Fruit fly (Drosophila melanogaster): ENCODE results near the gene Snapin.

Snapin gene

dm6 chr2L:2771676-2772075, 12.2 kb upstream of the Snapin start, which contains the start of gene CG15399:
Gene CG15399 (minus strand): TSS chr2L:2771776.
- TF ChIP-seq br (GFP tag; optimal IDR thresholded peaks at IDR 0.05) (no peak), CG9705 (GFP tag; optimal IDR thresholded peaks at IDR 0.05) (no peak), Mio (GFP tag; optimal IDR thresholded peaks at IDR 0.05) (no peak), HLH106 (tag; optimal IDR thresholded peaks at IDR 0.05) (no peak), Rel (GFP tag; optimal IDR thresholded peaks at IDR 0.05) (no peak), Rel (tag; optimal IDR thresholded peaks at IDR 0.05) (no peak), Hr78 (GFP tag; optimal IDR thresholded peaks at IDR 0.05) (no peak), pan (optimal IDR thresholded peaks at IDR 0.05) (no peak), Vsx2 (GFP tag; optimal IDR thresholded peaks at IDR 0.05; ENCODE audit: partially characterized antibody) (no peak), sage (GFP tag; optimal IDR thresholded peaks at IDR 0.05) (no peak)

DNA sequence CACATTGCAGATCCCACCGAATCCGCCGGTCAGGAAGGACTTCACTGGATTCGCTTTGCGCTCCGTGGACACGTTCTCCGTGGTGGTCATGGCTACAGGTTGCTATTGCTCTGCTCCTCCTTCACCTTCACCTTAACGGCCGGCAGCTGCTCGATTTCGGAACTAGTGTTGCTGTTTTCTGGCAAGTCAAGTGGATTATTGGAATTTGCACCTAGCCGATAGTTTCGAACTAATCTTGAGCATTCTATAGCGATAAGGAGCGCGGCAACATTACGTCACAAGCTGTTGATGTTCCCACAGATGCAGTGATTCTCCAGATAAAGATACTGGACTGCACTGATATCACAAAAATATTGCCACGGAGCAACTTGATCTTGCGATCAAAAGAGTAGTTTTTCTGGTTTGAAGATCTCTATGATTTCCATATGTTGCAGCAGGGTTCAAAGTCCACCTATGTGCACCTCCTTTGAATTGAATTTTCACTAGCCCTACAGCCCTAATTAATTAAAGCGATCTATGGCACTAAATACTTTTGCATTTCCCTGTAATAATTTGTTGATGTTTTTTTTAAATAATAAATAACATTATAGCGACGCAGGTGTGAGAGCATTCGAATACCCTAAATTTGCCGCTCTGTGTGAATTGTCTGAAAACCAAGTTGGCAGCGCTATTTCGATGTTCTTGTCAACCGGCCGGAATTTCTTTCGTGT, 10.2 kb upstream of the Snapin start, which contains the start of the genes colt and HINT1:
Gene colt, minus strand, starts transcription at position 594 of the 710 bp plus-strand sequence.
Gene HINT1, plus strand, starts transcription at position 660 of the 710 bp plus-strand sequence.
- peak; percentile 94 for TF ChIP-seq Hnf4 (GFP tag; optimal IDR thresholded peaks at IDR 0.05)
- TF ChIP-seq dsf (GFP tag; optimal IDR thresholded peaks at IDR 0.05; ENCODE audit: borderline replicate concordance): no peak
- TF ChIP-seq CG9705 (GFP tag; optimal IDR thresholded peaks at IDR 0.05): no peak
- TF ChIP-seq tai (GFP tag; optimal IDR thresholded peaks at IDR 0.05): no peak
- no peak for TF ChIP-seq ey (GFP tag; optimal IDR thresholded peaks at IDR 0.05)
- TF ChIP-seq OdsH (GFP tag; optimal IDR thresholded peaks at IDR 0.05): no peak
- TF ChIP-seq Abd-B (GFP tag; optimal IDR thresholded peaks at IDR 0.05): no peak
- no peak for TF ChIP-seq brk (GFP tag; optimal IDR thresholded peaks at IDR 0.05)
- TF ChIP-seq Dfd (GFP tag; optimal IDR thresholded peaks at IDR 0.05): no peak
- peak; percentile 57 for TF ChIP-seq Sp1 (GFP tag; optimal IDR thresholded peaks at IDR 0.05)
- TF ChIP-seq foxo (GFP tag; optimal IDR thresholded peaks at IDR 0.05): no peak
- TF ChIP-seq lola (GFP tag; optimal IDR thresholded peaks at IDR 0.05): no peak
- no peak for TF ChIP-seq Rel (GFP tag; optimal IDR thresholded peaks at IDR 0.05)
- TF ChIP-seq Rel (tag; optimal IDR thresholded peaks at IDR 0.05): peak; percentile 53
- no peak for TF ChIP-seq Hr83 (GFP tag; optimal IDR thresholded peaks at IDR 0.05; ENCODE audit: poor library complexity, severe bottlenecking)
- TF ChIP-seq br (GFP tag; optimal IDR thresholded peaks at IDR 0.05): peak; percentile 33
- TF ChIP-seq h (GFP tag; optimal IDR thresholded peaks at IDR 0.05): peak; percentile 12
- TF ChIP-seq psq (GFP tag; optimal IDR thresholded peaks at IDR 0.05): no peak
- TF ChIP-seq sage (GFP tag; optimal IDR thresholded peaks at IDR 0.05): no peak
- TF ChIP-seq CG32264 (GFP tag; optimal IDR thresholded peaks at IDR 0.05): no peak
- TF ChIP-seq HLH106 (tag; optimal IDR thresholded peaks at IDR 0.05): peak; percentile 4

DNA sequence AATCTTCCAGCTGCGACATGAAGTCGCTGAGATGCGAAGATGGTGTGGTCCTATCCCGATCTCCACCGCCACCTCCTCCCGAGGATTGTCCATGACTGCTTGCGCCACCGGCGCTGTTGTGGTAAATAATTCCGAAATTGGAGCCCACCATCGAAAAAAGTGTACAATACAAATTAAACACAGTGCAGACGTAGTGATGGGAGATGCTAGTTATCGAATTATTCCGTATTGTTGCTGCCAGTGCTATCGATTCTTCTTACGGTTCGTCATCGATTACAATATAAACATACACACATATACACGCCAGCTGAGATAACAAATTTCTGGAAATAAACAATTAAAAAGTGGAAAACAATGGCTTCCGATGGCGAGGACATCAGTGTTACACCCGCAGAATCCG, 8.2 kb upstream of the Snapin start, which contains the start of the genes Taf10b and Taf10:
Gene Taf10b, minus strand, starts transcription at position 219 of the 400 bp plus-strand sequence.
Gene Taf10, plus strand, starts transcription at position 264 of the 400 bp plus-strand sequence.
- TF ChIP-seq sv (GFP tag; optimal IDR thresholded peaks at IDR 0.05) (no peak), jim (GFP tag; optimal IDR thresholded peaks at IDR 0.05) (no peak), dmrt93B (GFP tag; optimal IDR thresholded peaks at IDR 0.05) (no peak), Rel (GFP tag; optimal IDR thresholded peaks at IDR 0.05) (no peak), Rel (tag; optimal IDR thresholded peaks at IDR 0.05) (peak; percentile 41), Hnf4 (GFP tag; optimal IDR thresholded peaks at IDR 0.05) (no peak), Jra (GFP tag; optimal IDR thresholded peaks at IDR 0.05) (no peak), rgr (GFP tag; optimal IDR thresholded peaks at IDR 0.05) (peak; percentile 31), Abd-B (GFP tag; optimal IDR thresholded peaks at IDR 0.05) (no peak), ey (GFP tag; optimal IDR thresholded peaks at IDR 0.05) (no peak), Hr83 (GFP tag; optimal IDR thresholded peaks at IDR 0.05; ENCODE audit: poor library complexity, severe bottlenecking) (peak; percentile 2), Sp1 (GFP tag; optimal IDR thresholded peaks at IDR 0.05) (peak; percentile 18), br (GFP tag; optimal IDR thresholded peaks at IDR 0.05) (no peak), GATAd (GFP tag; optimal IDR thresholded peaks at IDR 0.05) (no peak), lola (GFP tag; optimal IDR thresholded peaks at IDR 0.05) (no peak), CG32264 (GFP tag; optimal IDR thresholded peaks at IDR 0.05) (no peak), h (GFP tag; optimal IDR thresholded peaks at IDR 0.05) (peak; percentile 4), Mio (GFP tag; optimal IDR thresholded peaks at IDR 0.05) (no peak)

DNA sequence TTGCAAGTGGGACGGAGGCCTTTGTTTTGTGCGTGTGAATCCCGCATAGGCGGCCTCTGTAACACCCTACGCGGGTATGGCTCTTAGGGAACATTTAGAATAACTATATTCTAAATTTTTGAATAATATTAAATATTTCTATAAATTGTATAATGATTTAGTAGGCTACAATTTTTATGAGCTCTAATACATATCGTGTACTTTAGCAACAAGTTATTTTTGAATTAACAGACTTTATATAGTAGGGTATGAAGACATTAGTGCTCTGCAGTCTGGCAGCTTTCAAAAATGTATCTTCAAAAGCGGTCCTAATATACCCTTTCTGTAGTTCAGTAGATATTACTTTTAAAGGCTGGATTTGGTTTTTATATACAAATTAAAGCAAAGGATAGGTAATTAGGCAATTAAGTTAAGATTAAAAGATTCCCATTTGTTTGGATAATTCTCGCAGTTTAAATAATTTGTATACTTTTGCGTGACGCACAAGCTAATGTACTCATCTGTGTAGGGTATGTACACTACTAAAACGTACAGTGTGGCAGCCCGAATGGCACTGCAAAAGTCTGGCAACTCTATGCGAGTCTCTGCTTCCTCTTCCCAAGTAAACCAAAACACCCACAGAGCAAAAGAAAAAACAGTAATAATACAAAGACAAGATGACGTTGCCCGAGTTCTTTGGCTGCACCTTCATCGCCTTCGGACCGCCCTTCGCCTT, 6.3 kb upstream of the Snapin start, which contains the start of the genes Snx21 and aph-1:
Gene Snx21, minus strand, starts transcription at position 7 of the 715 bp plus-strand sequence.
Gene aph-1, plus strand, starts transcription at position 575 of the 715 bp plus-strand sequence.
- TF ChIP-seq usp (GFP tag; optimal IDR thresholded peaks at IDR 0.05) (no peak), Jra (GFP tag; optimal IDR thresholded peaks at IDR 0.05) (peak; percentile 69), woc (GFP tag; optimal IDR thresholded peaks at IDR 0.05) (peak; percentile 98), brk (GFP tag; optimal IDR thresholded peaks at IDR 0.05) (no peak), jim (GFP tag; optimal IDR thresholded peaks at IDR 0.05) (peak; percentile 16), OdsH (GFP tag; optimal IDR thresholded peaks at IDR 0.05) (peak; percentile 89), CrebA (GFP tag; optimal IDR thresholded peaks at IDR 0.05; ENCODE audit: borderline replicate concordance) (no peak), Rel (GFP tag; optimal IDR thresholded peaks at IDR 0.05) (peak; percentile 91), Rel (tag; optimal IDR thresholded peaks at IDR 0.05) (peak; percentile 89), rgr (GFP tag; optimal IDR thresholded peaks at IDR 0.05) (peak; percentile 91), sage (GFP tag; optimal IDR thresholded peaks at IDR 0.05) (no peak), lola (GFP tag; optimal IDR thresholded peaks at IDR 0.05) (no peak), Dfd (GFP tag; optimal IDR thresholded peaks at IDR 0.05) (no peak), Hr83 (GFP tag; optimal IDR thresholded peaks at IDR 0.05; ENCODE audit: poor library complexity, severe bottlenecking) (peak; percentile 66), N (GFP tag; optimal IDR thresholded peaks at IDR 0.05) (no peak), Mio (GFP tag; optimal IDR thresholded peaks at IDR 0.05) (peak; percentile 56), Hnf4 (GFP tag; optimal IDR thresholded peaks at IDR 0.05) (peak; percentile 87), sv (GFP tag; optimal IDR thresholded peaks at IDR 0.05) (peak; percentile 83), Hr78 (GFP tag; optimal IDR thresholded peaks at IDR 0.05) (no peak), Sp1 (GFP tag; optimal IDR thresholded peaks at IDR 0.05) (peak; percentile 93), Dif (GFP tag; optimal IDR thresholded peaks at IDR 0.05; ENCODE audit: partially characterized antibody) (no peak), fru (GFP tag; optimal IDR thresholded peaks at IDR 0.05) (peak; percentile 90), h (GFP tag; optimal IDR thresholded peaks at IDR 0.05) (peak; percentile 88), ey (GFP tag; optimal IDR thresholded peaks at IDR 0.05) (peak; percentile 90), Myc (optimal IDR thresholded peaks at IDR 0.05) (peak; percentile 34)
